Worm (Caenorhabditis elegans): ENCODE measurements around the gene C15B12.8.

C15B12.8 gene

ce11 chrX:6510627-6511026, 36.6 kb downstream of the C15B12.8 start, which contains the start of gene ttr-36:
Gene ttr-36 (plus strand): TSS chrX:6510927.
- TF ChIP-seq ceh-36 (tag; optimal IDR thresholded peaks at IDR 0.05), result no peak
- TF ChIP-seq F13C5.2 (tag; optimal IDR thresholded peaks at IDR 0.05), result no peak
- no peak for TF ChIP-seq hnd-1 (tag; optimal IDR thresholded peaks at IDR 0.05)
- TF ChIP-seq B0310.2 (tag; optimal IDR thresholded peaks at IDR 0.05), result no peak
- TF ChIP-seq hmbx-1 (tag; optimal IDR thresholded peaks at IDR 0.05), result no peak
- TF ChIP-seq pes-1 (GFP tag; IDR thresholded peaks at IDR 0.05), result no peak
- TF ChIP-seq tbx-11 (GFP tag; IDR thresholded peaks at IDR 0.05), result no peak
- no peak for TF ChIP-seq tra-4 (tag; optimal IDR thresholded peaks at IDR 0.05)
- TF ChIP-seq aly-1 (tag; optimal IDR thresholded peaks at IDR 0.05), result no peak
- TF ChIP-seq flt-1 (GFP tag; IDR thresholded peaks at IDR 0.05), result no peak
- TF ChIP-seq hmg-4 (GFP tag; optimal IDR thresholded peaks at IDR 0.05), result no peak
- no peak for TF ChIP-seq ama-1 (optimal IDR thresholded peaks at IDR 0.05)
- no peak for TF ChIP-seq ets-7 (tag; optimal IDR thresholded peaks at IDR 0.05)

- TF ChIP-seq tbx-11 (GFP tag; IDR thresholded peaks at IDR 0.05) (no peak), ets-7 (tag; optimal IDR thresholded peaks at IDR 0.05) (no peak), tbx-37 (GFP tag; conservative IDR thresholded peaks at IDR 0.05) (no peak), aly-1 (tag; optimal IDR thresholded peaks at IDR 0.05) (no peak), scrt-1 (GFP tag; IDR thresholded peaks at IDR 0.05) (no peak)
Observed at ce11 chrX:6511985-6512384, 37.9 kb downstream of the C15B12.8 start, which contains the start of gene ttr-35. Gene ttr-35 (plus strand): TSS chrX:6512285.

- TF ChIP-seq aly-1 (tag; optimal IDR thresholded peaks at IDR 0.05) (no peak), ets-7 (tag; optimal IDR thresholded peaks at IDR 0.05) (no peak), tbx-37 (GFP tag; conservative IDR thresholded peaks at IDR 0.05) (no peak), hmbx-1 (tag; optimal IDR thresholded peaks at IDR 0.05) (no peak), hnd-1 (tag; optimal IDR thresholded peaks at IDR 0.05) (no peak), F13C5.2 (tag; optimal IDR thresholded peaks at IDR 0.05) (no peak), scrt-1 (GFP tag; IDR thresholded peaks at IDR 0.05) (no peak), tbx-11 (GFP tag; IDR thresholded peaks at IDR 0.05) (no peak), ceh-13 (GFP tag; optimal IDR thresholded peaks at IDR 0.05) (no peak), hmg-4 (GFP tag; optimal IDR thresholded peaks at IDR 0.05) (no peak), ceh-36 (tag; optimal IDR thresholded peaks at IDR 0.05) (no peak), ama-1 (optimal IDR thresholded peaks at IDR 0.05) (no peak), flt-1 (GFP tag; IDR thresholded peaks at IDR 0.05) (no peak), sea-1 (GFP tag; conservative IDR thresholded peaks at IDR 0.05) (no peak), B0310.2 (tag; optimal IDR thresholded peaks at IDR 0.05) (no peak), pes-1 (GFP tag; IDR thresholded peaks at IDR 0.05) (no peak), tra-4 (tag; optimal IDR thresholded peaks at IDR 0.05) (no peak)
Observed at ce11 chrX:6514466-6514865, 40.4 kb downstream of the C15B12.8 start.

- TF ChIP-seq tbx-37 (GFP tag; conservative IDR thresholded peaks at IDR 0.05) (no peak), ceh-13 (GFP tag; optimal IDR thresholded peaks at IDR 0.05) (no peak), scrt-1 (GFP tag; IDR thresholded peaks at IDR 0.05) (no peak), hmg-4 (GFP tag; optimal IDR thresholded peaks at IDR 0.05) (no peak), tbx-11 (GFP tag; IDR thresholded peaks at IDR 0.05) (no peak), sea-1 (GFP tag; conservative IDR thresholded peaks at IDR 0.05) (no peak), ceh-36 (tag; optimal IDR thresholded peaks at IDR 0.05) (no peak), flt-1 (GFP tag; IDR thresholded peaks at IDR 0.05) (no peak), aly-1 (tag; optimal IDR thresholded peaks at IDR 0.05) (no peak)
Observed at ce11 chrX:6515267-6515666, 41.2 kb downstream of the C15B12.8 start.

ce11 chrX:6517025-6517770, 43.1 kb downstream of the C15B12.8 start:
- TF ChIP-seq tbx-37 (GFP tag; conservative IDR thresholded peaks at IDR 0.05) (no peak), hmg-4 (GFP tag; optimal IDR thresholded peaks at IDR 0.05) (no peak), ceh-13 (GFP tag; optimal IDR thresholded peaks at IDR 0.05) (no peak), B0310.2 (tag; optimal IDR thresholded peaks at IDR 0.05) (no peak), tra-4 (tag; optimal IDR thresholded peaks at IDR 0.05) (no peak), hmbx-1 (tag; optimal IDR thresholded peaks at IDR 0.05) (no peak), tbx-11 (GFP tag; IDR thresholded peaks at IDR 0.05) (no peak), flt-1 (GFP tag; IDR thresholded peaks at IDR 0.05) (no peak), sea-1 (GFP tag; conservative IDR thresholded peaks at IDR 0.05) (no peak), F13C5.2 (tag; optimal IDR thresholded peaks at IDR 0.05) (no peak), aly-1 (tag; optimal IDR thresholded peaks at IDR 0.05) (no peak), scrt-1 (GFP tag; IDR thresholded peaks at IDR 0.05) (no peak), hnd-1 (tag; optimal IDR thresholded peaks at IDR 0.05) (no peak), pes-1 (GFP tag; IDR thresholded peaks at IDR 0.05) (no peak), ets-7 (tag; optimal IDR thresholded peaks at IDR 0.05) (no peak), ama-1 (optimal IDR thresholded peaks at IDR 0.05) (no peak), ceh-36 (tag; optimal IDR thresholded peaks at IDR 0.05) (no peak)

- TF ChIP-seq hmg-4 (GFP tag; optimal IDR thresholded peaks at IDR 0.05), result no peak
Observed at ce11 chrX:6518537-6518936, 44.5 kb downstream of the C15B12.8 start, which contains the start of gene ets-4. Gene ets-4 (plus strand): TSS chrX:6518883.

- TF ChIP-seq tra-4 (tag; optimal IDR thresholded peaks at IDR 0.05) (no peak), hmg-4 (GFP tag; optimal IDR thresholded peaks at IDR 0.05) (no peak), hnd-1 (tag; optimal IDR thresholded peaks at IDR 0.05) (no peak), scrt-1 (GFP tag; IDR thresholded peaks at IDR 0.05) (no peak), ets-7 (tag; optimal IDR thresholded peaks at IDR 0.05) (no peak), tbx-11 (GFP tag; IDR thresholded peaks at IDR 0.05) (no peak), ceh-13 (GFP tag; optimal IDR thresholded peaks at IDR 0.05) (no peak), tbx-37 (GFP tag; conservative IDR thresholded peaks at IDR 0.05) (no peak), hmbx-1 (tag; optimal IDR thresholded peaks at IDR 0.05) (no peak), sea-1 (GFP tag; conservative IDR thresholded peaks at IDR 0.05) (no peak), ceh-36 (tag; optimal IDR thresholded peaks at IDR 0.05) (no peak), B0310.2 (tag; optimal IDR thresholded peaks at IDR 0.05) (no peak), aly-1 (tag; optimal IDR thresholded peaks at IDR 0.05) (no peak), flt-1 (GFP tag; IDR thresholded peaks at IDR 0.05) (no peak)
Observed at ce11 chrX:6519473-6519872, 45.4 kb downstream of the C15B12.8 start.

All from whole organism, early embryonic.